Worm (Caenorhabditis elegans): ENCODE data around the gene Y38H8A.7.

Gene Y38H8A.7

DNA sequence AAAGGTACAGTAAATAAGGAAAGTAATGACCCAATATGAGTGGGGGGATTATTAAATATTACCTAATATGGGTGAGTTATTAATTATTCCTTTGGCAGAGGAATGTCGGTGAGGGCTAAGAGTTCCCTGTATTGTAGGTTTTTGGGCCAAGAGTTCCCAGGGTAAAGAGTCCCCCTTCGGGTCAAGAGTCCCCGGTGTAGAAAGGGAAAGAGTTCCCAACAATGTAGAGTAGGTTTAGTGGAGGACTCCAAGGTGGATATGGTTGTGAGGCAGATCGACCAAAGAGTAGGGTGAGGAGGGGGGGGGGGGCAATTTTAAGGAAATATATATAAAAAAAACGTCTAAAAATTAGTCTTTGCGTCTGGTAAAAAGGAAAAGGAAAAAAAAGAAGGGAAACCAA, 1.6 kb downstream of the Y38H8A.7 start:
- no peak for TF ChIP-seq nhr-23 (tag; optimal IDR thresholded peaks at IDR 0.05)
- no peak for TF ChIP-seq unc-62 (GFP tag; optimal IDR thresholded peaks at IDR 0.05)
- no peak for TF ChIP-seq ama-1 (optimal IDR thresholded peaks at IDR 0.05)
- TF ChIP-seq mdl-1 (tag; optimal IDR thresholded peaks at IDR 0.05): no peak
- TF ChIP-seq nhr-21 (tag; optimal IDR thresholded peaks at IDR 0.05): no peak
- no peak for TF ChIP-seq blmp-1 (tag; optimal IDR thresholded peaks at IDR 0.05; ENCODE audit: insufficient read depth)
- TF ChIP-seq unc-55 (GFP tag; optimal IDR thresholded peaks at IDR 0.05): no peak
- TF ChIP-seq nhr-12 (tag; optimal IDR thresholded peaks at IDR 0.05): no peak
- no peak for TF ChIP-seq sem-4 (tag; optimal IDR thresholded peaks at IDR 0.05)
- no peak for TF ChIP-seq peb-1 (tag; optimal IDR thresholded peaks at IDR 0.05)
- TF ChIP-seq ceh-16 (tag; optimal IDR thresholded peaks at IDR 0.05): no peak
- TF ChIP-seq zag-1 (tag; optimal IDR thresholded peaks at IDR 0.05): no peak
- no peak for TF ChIP-seq R02D3.7 (tag; optimal IDR thresholded peaks at IDR 0.05)
- no peak for TF ChIP-seq elt-3 (tag; optimal IDR thresholded peaks at IDR 0.05)
- TF ChIP-seq nhr-10 (tag; optimal IDR thresholded peaks at IDR 0.05): no peak
- no peak for TF ChIP-seq sma-3 (GFP tag; optimal IDR thresholded peaks at IDR 0.05)
- no peak for TF ChIP-seq Y55F3AM.14 (GFP tag; optimal IDR thresholded peaks at IDR 0.05)
- no peak for TF ChIP-seq dmd-4 (tag; optimal IDR thresholded peaks at IDR 0.05)

DNA sequence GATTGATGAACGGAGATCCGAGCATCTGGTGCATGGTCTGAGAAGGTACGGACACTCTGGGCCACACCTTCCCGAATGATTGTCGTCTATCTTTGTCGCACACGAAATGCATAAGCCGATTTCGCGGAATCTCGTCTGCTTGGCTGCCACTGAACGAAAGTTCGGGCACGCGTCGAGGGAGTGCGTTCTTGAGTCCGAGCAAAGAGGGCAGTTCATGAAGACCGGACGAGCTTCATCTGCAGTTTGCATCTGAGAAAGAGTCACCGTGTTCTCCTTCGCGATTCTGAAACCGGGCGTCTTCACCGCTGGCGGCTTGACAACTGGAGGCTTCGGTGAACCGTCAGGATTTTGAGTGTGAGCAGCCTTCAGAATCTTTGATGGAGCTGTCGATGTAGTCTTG, 2.9 kb downstream of the Y38H8A.7 start:
- TF ChIP-seq alr-1 (tag; optimal IDR thresholded peaks at IDR 0.05): no peak
- no peak for TF ChIP-seq lsy-2 (tag; optimal IDR thresholded peaks at IDR 0.05)
- no peak for TF ChIP-seq R02D3.7 (tag; optimal IDR thresholded peaks at IDR 0.05)
- TF ChIP-seq nhr-77 (tag; optimal IDR thresholded peaks at IDR 0.05): no peak
- TF ChIP-seq C34F6.9 (tag; optimal IDR thresholded peaks at IDR 0.05): no peak
- no peak for TF ChIP-seq elt-1 (tag; optimal IDR thresholded peaks at IDR 0.05)
- TF ChIP-seq peb-1 (tag; optimal IDR thresholded peaks at IDR 0.05): no peak

DNA sequence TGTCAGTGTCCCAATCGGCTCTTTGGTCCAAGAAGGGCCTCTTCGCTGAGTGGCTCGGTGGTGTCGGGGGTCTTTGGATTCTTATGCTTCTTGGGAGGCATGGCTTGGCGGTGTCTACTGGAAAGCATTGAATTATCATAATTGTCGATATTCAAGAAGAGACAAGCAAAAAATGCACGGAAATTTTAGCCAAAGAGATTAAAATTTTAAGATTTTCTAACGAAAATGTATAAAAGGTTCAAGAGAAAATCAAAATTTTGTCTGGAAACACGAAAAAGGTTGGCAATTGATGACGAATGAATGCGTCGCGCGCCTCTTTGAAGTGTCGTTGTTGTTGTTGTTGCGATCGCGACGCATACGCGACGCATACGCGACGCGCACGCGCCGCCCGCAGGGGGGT, 5.6 kb downstream of the Y38H8A.7 start, which contains the start of gene Y38H8A.12:
Gene Y38H8A.12 (minus strand): TSS at position 101 of the 400 bp plus-strand sequence.
- TF ChIP-seq nhr-23 (tag; optimal IDR thresholded peaks at IDR 0.05): no peak
- no peak for TF ChIP-seq sma-3 (GFP tag; optimal IDR thresholded peaks at IDR 0.05)
- TF ChIP-seq ztf-1 (GFP tag; conservative IDR thresholded peaks at IDR 0.05): no peak
- TF ChIP-seq ztf-4 (tag; optimal IDR thresholded peaks at IDR 0.05): no peak
- no peak for TF ChIP-seq ceh-82 (tag; optimal IDR thresholded peaks at IDR 0.05)
- no peak for TF ChIP-seq F13H6.1 (tag; optimal IDR thresholded peaks at IDR 0.05)
- TF ChIP-seq crh-2 (tag; optimal IDR thresholded peaks at IDR 0.05): no peak
- no peak for TF ChIP-seq blmp-1 (tag; optimal IDR thresholded peaks at IDR 0.05; ENCODE audit: insufficient read depth)
- TF ChIP-seq nhr-11 (tag; optimal IDR thresholded peaks at IDR 0.05): no peak
- no peak for TF ChIP-seq lin-11 (tag; optimal IDR thresholded peaks at IDR 0.05)
- TF ChIP-seq ama-1 (optimal IDR thresholded peaks at IDR 0.05): no peak
- no peak for TF ChIP-seq nhr-10 (tag; optimal IDR thresholded peaks at IDR 0.05)
- no peak for TF ChIP-seq snpc-4 (tag; optimal IDR thresholded peaks at IDR 0.05)
- TF ChIP-seq ceh-16 (tag; optimal IDR thresholded peaks at IDR 0.05): no peak
- TF ChIP-seq fos-1 (tag; optimal IDR thresholded peaks at IDR 0.05): no peak
- TF ChIP-seq gmeb-1 (tag; optimal IDR thresholded peaks at IDR 0.05): no peak
- no peak for TF ChIP-seq lin-13 (GFP tag; optimal IDR thresholded peaks at IDR 0.05)

DNA sequence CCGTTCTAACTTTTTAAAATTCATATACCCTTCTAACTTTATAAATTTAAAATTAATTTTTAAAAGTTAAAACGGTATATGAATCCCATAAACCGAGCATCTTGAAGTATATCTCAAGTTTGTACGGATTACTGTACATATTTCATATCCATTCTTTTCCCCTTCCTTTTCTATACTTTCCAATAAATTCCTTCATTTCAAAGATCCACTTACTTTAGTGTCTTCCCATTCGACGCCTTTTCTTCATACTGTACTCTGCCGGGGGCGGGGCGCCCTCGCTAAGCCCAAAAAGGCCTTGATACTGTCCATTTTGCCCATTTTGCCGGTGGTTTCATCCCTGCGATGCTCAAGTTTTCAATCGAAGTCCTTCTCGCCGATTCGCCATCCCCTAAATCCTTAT, 10.5 kb downstream of the Y38H8A.7 start, which contains the start of gene fezf-1:
Gene fezf-1 (plus strand): TSS at position 301 of the 400 bp plus-strand sequence.
- TF ChIP-seq dmd-4 (tag; optimal IDR thresholded peaks at IDR 0.05) (no peak), nhr-12 (tag; optimal IDR thresholded peaks at IDR 0.05) (no peak), Y55F3AM.14 (GFP tag; optimal IDR thresholded peaks at IDR 0.05) (no peak), nhr-11 (tag; optimal IDR thresholded peaks at IDR 0.05) (no peak), ztf-4 (tag; optimal IDR thresholded peaks at IDR 0.05) (no peak)

DNA sequence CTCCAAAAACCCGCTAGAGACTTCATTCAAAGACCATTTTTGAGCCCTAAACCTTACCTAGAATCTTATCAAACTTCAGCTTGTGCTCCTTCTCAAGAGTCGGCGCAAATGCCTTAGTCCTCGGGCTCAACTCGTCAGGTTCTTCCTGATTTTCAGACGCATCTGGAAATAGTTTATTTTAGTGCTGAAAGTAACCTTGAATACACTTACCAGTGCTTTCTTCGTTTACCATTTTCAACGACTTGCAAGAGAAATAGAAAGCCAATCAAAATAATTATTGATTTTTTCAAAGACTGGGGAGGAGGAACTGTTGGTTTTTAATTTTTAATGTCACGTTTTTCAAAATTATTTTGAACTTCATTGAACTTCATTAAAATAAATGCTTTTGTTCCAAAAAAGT, 16.7 kb downstream of the Y38H8A.7 start, which contains the start of the genes ttbk-8.1 and Y38H8A.4:
Gene ttbk-8.1 (plus strand): TSS at position 301 of the 400 bp plus-strand sequence.
Gene Y38H8A.4 (minus strand): TSS at position 366 of the 400 bp plus-strand sequence.
- TF ChIP-seq nhr-10 (tag; optimal IDR thresholded peaks at IDR 0.05): no peak
- TF ChIP-seq nhr-25 (tag; optimal IDR thresholded peaks at IDR 0.05): no peak
- TF ChIP-seq peb-1 (tag; optimal IDR thresholded peaks at IDR 0.05): no peak
- no peak for TF ChIP-seq ztf-11 (tag; optimal IDR thresholded peaks at IDR 0.05)
- TF ChIP-seq fos-1 (tag; optimal IDR thresholded peaks at IDR 0.05): no peak
- TF ChIP-seq skn-1 (tag; optimal IDR thresholded peaks at IDR 0.05): no peak
- TF ChIP-seq R02D3.7 (tag; optimal IDR thresholded peaks at IDR 0.05): no peak
- no peak for TF ChIP-seq mbf-1 (tag; optimal IDR thresholded peaks at IDR 0.05)
- no peak for TF ChIP-seq ZK546.5 (tag; optimal IDR thresholded peaks at IDR 0.05)
- TF ChIP-seq nhr-23 (tag; optimal IDR thresholded peaks at IDR 0.05): no peak
- TF ChIP-seq nhr-129 (tag; optimal IDR thresholded peaks at IDR 0.05): no peak
- TF ChIP-seq ama-1 (optimal IDR thresholded peaks at IDR 0.05): no peak
- no peak for TF ChIP-seq ztf-1 (GFP tag; conservative IDR thresholded peaks at IDR 0.05)
- TF ChIP-seq Y55F3AM.14 (GFP tag; optimal IDR thresholded peaks at IDR 0.05): no peak
- TF ChIP-seq C34F6.9 (tag; optimal IDR thresholded peaks at IDR 0.05): no peak
